Worm (Caenorhabditis elegans) whole organism, L2 larva: ENCODE measurements around the gene npr-19.

Experiments used
- ZK546.5 ChIP-seq: sonication (generic microtip); optimal IDR thresholded peaks from 2 replicates; lab custom pipeline; 2017; ENCODE audit warnings: missing biosample characterization, missing genetic modification characterization
- crh-2 ChIP-seq: sonication (generic microtip); optimal IDR thresholded peaks from 2 replicates; lab custom pipeline; 2017; ENCODE audit warnings: missing biosample characterization, missing genetic modification characterization
- fos-1 ChIP-seq: fragments of 150-350 bp; optimal IDR thresholded peaks from 2 replicates; lab custom pipeline; 2014; ENCODE audit warnings: missing biosample characterization, missing genetic modification characterization
- lsy-2 ChIP-seq, 2 experiments: fragments of 150-350 bp in 1 of 2; sonication (generic microtip) in 1 of 2; optimal IDR thresholded peaks; 2 replicates each; lab custom pipeline; 2014 to 2017; ENCODE audit warnings: missing biosample characterization in 2 of 2, missing genetic modification characterization in 2 of 2
- mab-5 ChIP-seq: fragments of 150-350 bp; optimal IDR thresholded peaks from 2 replicates; lab custom pipeline; 2014; ENCODE audit warnings: missing biosample characterization, missing genetic modification characterization
- nhr-12 ChIP-seq: fragments of 150-350 bp; optimal IDR thresholded peaks from 2 replicates; lab custom pipeline; 2014; ENCODE audit warnings: missing biosample characterization, missing genetic modification characterization
- nhr-6 ChIP-seq: fragments of 150-350 bp; optimal IDR thresholded peaks from 2 replicates; lab custom pipeline; 2014; ENCODE audit warnings: missing biosample characterization, missing genetic modification characterization
- nhr-77 ChIP-seq: fragments of 150-350 bp; optimal IDR thresholded peaks from 2 replicates; lab custom pipeline; 2014; ENCODE audit warnings: missing biosample characterization, missing genetic modification characterization
- ztf-11 ChIP-seq: sonication (generic microtip); optimal IDR thresholded peaks from 2 replicates; lab custom pipeline; 2017; ENCODE audit warnings: missing biosample characterization, missing genetic modification characterization
- ztf-4 ChIP-seq: fragments of 150-350 bp; optimal IDR thresholded peaks from 2 replicates; lab custom pipeline; 2014; ENCODE audit warnings: missing biosample characterization, missing genetic modification characterization

- TF ChIP-seq ztf-4 (no peak), mab-5 (tag; lab: Kevin White, UChicago) (no peak), lsy-2 (tag; optimal IDR thresholded peaks at IDR 0.05; lab: Kevin White, UChicago) (no peak), ztf-11 (tag; lab: Kevin White, UChicago) (no peak), nhr-12 (tag; lab: Kevin White, UChicago) (no peak), ZK546.5 (tag; lab: Kevin White, UChicago) (no peak), nhr-6 (no peak), crh-2 (tag; lab: Kevin White, UChicago) (no peak), nhr-77 (no peak), fos-1 (tag; lab: Kevin White, UChicago) (no peak)
Observed at ce11 chrX:725868-726267, 9.6 kb downstream of the npr-19 start, which contains the start of gene sli-1.
